Worm (Caenorhabditis elegans) whole organism, young adult: Measurements from ENCODE around the gene clec-169.

Source experiments
- F37B4.10 ChIP-seq: fragments of 200-800 bp; sonication (Bioruptor generic); IDR thresholded peaks from 2 replicates; pipeline ENCODE4 v1.3.6; 2022; ENCODE audit warnings: missing genetic modification characterization, missing compliant biosample characterization
- F49E8.2 ChIP-seq: sonication (generic microtip); optimal IDR thresholded peaks from 3 replicates; lab custom pipeline; 2017; ENCODE audit warnings: missing genetic modification characterization, mild to moderate bottlenecking, missing compliant biosample characterization, antibody characterized with exemption, moderate library complexity; ENCODE audit not compliant: insufficient read depth
- T26A5.8 ChIP-seq: sonication (generic microtip); optimal IDR thresholded peaks from 2 replicates; lab custom pipeline; 2016; ENCODE audit warnings: missing genetic modification characterization, missing compliant biosample characterization
- ZK185.1 ChIP-seq: sonication (generic microtip); optimal IDR thresholded peaks from 2 replicates; lab custom pipeline; 2016; ENCODE audit warnings: mild to moderate bottlenecking, missing genetic modification characterization, missing compliant biosample characterization; ENCODE audit not compliant: poor library complexity, severe bottlenecking
- ama-1 ChIP-seq, 3 experiments: fragments of 150-350 bp in 1 of 3; sonication (generic microtip) in 2 of 3; optimal IDR thresholded peaks; 2 replicates each; lab custom pipeline; 2014 to 2018; ENCODE audit warnings: missing biosample characterization in 2 of 3, missing genetic modification characterization in 2 of 3, missing genetic modification reagents in 2 of 3
- ccch-3 ChIP-seq: fragments of 200-800 bp; sonication (Bioruptor generic); optimal IDR thresholded peaks from 2 replicates; lab custom pipeline; 2018; ENCODE audit warnings: mild to moderate bottlenecking, missing genetic modification characterization, missing compliant biosample characterization
- egl-44 ChIP-seq: fragments of 200-800 bp; sonication (Bioruptor generic); IDR thresholded peaks from 2 replicates; pipeline ENCODE4 v1.3.6; 2022; ENCODE audit warnings: missing genetic modification reagents, missing genetic modification characterization, missing compliant biosample characterization
- hsf-1 ChIP-seq: fragments of 200-800 bp; sonication (Bioruptor generic); IDR thresholded peaks from 2 replicates; pipeline ENCODE4 v1.3.6; 2022; ENCODE audit warnings: missing genetic modification reagents, missing genetic modification characterization, missing compliant biosample characterization
- lag-1 ChIP-seq: fragments of 200-800 bp; sonication (Bioruptor generic); IDR thresholded peaks from 2 replicates; pipeline ENCODE4 v1.3.6; 2022; ENCODE audit warnings: missing genetic modification reagents, missing genetic modification characterization, missing compliant biosample characterization
- madf-8 ChIP-seq: fragments of 200-800 bp; sonication (Bioruptor generic); conservative IDR thresholded peaks from 2 replicates; pipeline ENCODE4 v1.3.6; 2022; ENCODE audit warnings: missing genetic modification reagents, missing genetic modification characterization, missing compliant biosample characterization
- nfya-1 ChIP-seq: sonication (generic microtip); optimal IDR thresholded peaks from 2 replicates; lab custom pipeline; 2017; ENCODE audit warnings: antibody characterized with exemption, missing compliant biosample characterization, missing genetic modification characterization, borderline replicate concordance; ENCODE audit not compliant: insufficient read depth
- sptf-2 ChIP-seq: fragments of 200-800 bp; sonication (Bioruptor generic); optimal IDR thresholded peaks from 2 replicates; lab custom pipeline; 2018; ENCODE audit warnings: mild to moderate bottlenecking, missing genetic modification characterization, missing compliant biosample characterization
- tlf-1 ChIP-seq: fragments of 200-800 bp; sonication (Bioruptor generic); optimal IDR thresholded peaks from 2 replicates; lab custom pipeline; 2018; ENCODE audit warnings: mild to moderate bottlenecking, missing genetic modification characterization, missing compliant biosample characterization

DNA sequence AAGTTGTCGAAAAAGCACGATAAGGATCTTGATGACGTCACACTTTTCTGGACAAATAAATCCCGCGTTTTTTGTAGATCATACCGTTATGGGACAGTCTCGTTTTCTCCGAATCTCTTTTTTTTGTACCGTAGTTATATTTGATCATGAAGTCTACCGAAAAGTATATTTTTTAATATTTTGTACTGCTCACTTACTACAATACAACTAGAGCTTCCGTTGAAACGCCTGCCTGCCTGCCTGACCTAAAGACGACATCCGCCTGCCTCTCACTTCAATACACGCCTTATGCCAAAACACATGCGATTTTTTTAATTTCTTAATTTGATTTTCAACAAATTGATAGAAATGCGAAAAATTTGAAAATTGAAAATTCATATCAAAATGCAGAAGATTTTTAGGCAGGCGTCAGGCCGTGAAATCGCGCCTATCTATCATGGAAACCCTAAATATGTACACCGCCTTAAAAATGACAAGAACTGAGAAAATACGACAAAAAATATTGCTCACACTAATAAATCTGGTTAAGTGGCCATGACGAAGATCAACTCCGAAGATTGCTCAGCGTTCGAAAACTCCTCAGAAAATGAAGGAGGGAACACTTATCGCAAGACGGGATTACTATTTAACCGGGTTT lies 35.4 kb upstream of the clec-169 start, which contains the start of gene W09G12.8:
- TF ChIP-seq hsf-1 (GFP tag; lab: Robert Waterston, UW): no peak
- TF ChIP-seq nfya-1 (tag; lab: Kevin White, UChicago): no peak
- no peak for TF ChIP-seq F49E8.2 (tag; lab: Kevin White, UChicago)
- TF ChIP-seq egl-44 (GFP tag; lab: Robert Waterston, UW): no peak
- TF ChIP-seq lag-1 (GFP tag; lab: Robert Waterston, UW): no peak
- TF ChIP-seq madf-8 (GFP tag; lab: Robert Waterston, UW): no peak
- TF ChIP-seq ama-1 (optimal IDR thresholded peaks at IDR 0.05; lab: Kevin White, UChicago): no peak
- no peak for TF ChIP-seq ama-1 (GFP tag; optimal IDR thresholded peaks at IDR 0.05; lab: Kevin White, UChicago)
- no peak for TF ChIP-seq tlf-1 (GFP tag; lab: Kevin White, UChicago)
- TF ChIP-seq ZK185.1 (tag; lab: Kevin White, UChicago): no peak
- TF ChIP-seq sptf-2 (GFP tag; lab: Kevin White, UChicago): no peak
- no peak for TF ChIP-seq F37B4.10 (GFP tag; lab: Robert Waterston, UW)
- no peak for TF ChIP-seq T26A5.8 (tag; lab: Kevin White, UChicago)
- no peak for TF ChIP-seq ccch-3 (GFP tag; lab: Kevin White, UChicago)
